Worm (Caenorhabditis elegans) whole organism, young adult: ENCODE data around the gene C33G3.5.

Experiments used
- B0019.2 ChIP-seq: fragments of 200-800 bp; sonication (Bioruptor generic); conservative IDR thresholded peaks from 2 replicates; pipeline ENCODE4 v1.3.6; 2022; ENCODE audit warnings: missing genetic modification reagents, missing genetic modification characterization, missing compliant biosample characterization
- B0261.1 ChIP-seq: sonication (generic microtip); optimal IDR thresholded peaks from 2 replicates; lab custom pipeline; 2016; ENCODE audit warnings: mild to moderate bottlenecking, missing genetic modification characterization, moderate library complexity, missing compliant biosample characterization
- C17E4.6 ChIP-seq: fragments of 200-800 bp; sonication (Bioruptor generic); IDR thresholded peaks from 2 replicates; pipeline ENCODE4 v1.3.6; 2022; ENCODE audit warnings: missing genetic modification reagents, missing genetic modification characterization, missing compliant biosample characterization
- D2030.7 ChIP-seq: fragments of 200-800 bp; sonication (Bioruptor generic); IDR thresholded peaks from 2 replicates; pipeline ENCODE4 v1.3.6; 2022; ENCODE audit warnings: missing genetic modification reagents, missing genetic modification characterization, missing compliant biosample characterization
- F23B12.7 ChIP-seq: sonication (generic microtip); optimal IDR thresholded peaks from 2 replicates; lab custom pipeline; 2017; ENCODE audit warnings: missing genetic modification characterization, mild to moderate bottlenecking, missing compliant biosample characterization, antibody characterized with exemption, moderate library complexity; ENCODE audit not compliant: insufficient read depth
- F33H1.4 ChIP-seq: fragments of 200-800 bp; sonication (Bioruptor generic); IDR thresholded peaks from 2 replicates; pipeline ENCODE4 v1.3.6; 2022; ENCODE audit warnings: missing genetic modification reagents, missing genetic modification characterization, missing compliant biosample characterization
- F39B2.1 ChIP-seq: fragments of 200-800 bp; sonication (Bioruptor generic); IDR thresholded peaks from 2 replicates; pipeline ENCODE4 v1.3.6; 2022; ENCODE audit warnings: missing genetic modification reagents, missing genetic modification characterization, missing compliant biosample characterization
- F49E8.2 ChIP-seq: sonication (generic microtip); optimal IDR thresholded peaks from 3 replicates; lab custom pipeline; 2017; ENCODE audit warnings: missing genetic modification characterization, mild to moderate bottlenecking, missing compliant biosample characterization, antibody characterized with exemption, moderate library complexity; ENCODE audit not compliant: insufficient read depth
- F57A8.1 ChIP-seq: fragments of 200-800 bp; sonication (Bioruptor generic); optimal IDR thresholded peaks from 2 replicates; lab custom pipeline; 2018; ENCODE audit warnings: mild to moderate bottlenecking, missing genetic modification characterization, moderate library complexity, missing compliant biosample characterization
- F57C9.4 ChIP-seq: sonication (generic microtip); optimal IDR thresholded peaks from 2 replicates; lab custom pipeline; 2017; ENCODE audit warnings: mild to moderate bottlenecking, missing genetic modification characterization, missing compliant biosample characterization
- K12H6.12 ChIP-seq: fragments of 200-800 bp; sonication (Bioruptor generic); optimal IDR thresholded peaks from 2 replicates; lab custom pipeline; 2018; ENCODE audit warnings: mild to moderate bottlenecking, missing genetic modification characterization, missing compliant biosample characterization
- Y53G8AR.9 ChIP-seq: fragments of 200-800 bp; sonication (Bioruptor generic); conservative IDR thresholded peaks from 2 replicates; pipeline ENCODE4 v1.3.6; 2022; ENCODE audit warnings: missing genetic modification reagents, missing genetic modification characterization, missing compliant biosample characterization
- Y95B8A.8 ChIP-seq: fragments of 200-800 bp; sonication (Bioruptor generic); IDR thresholded peaks from 2 replicates; pipeline ENCODE4 v1.3.6; 2022; ENCODE audit warnings: missing genetic modification reagents, missing genetic modification characterization, missing compliant biosample characterization
- akir-1 ChIP-seq: fragments of 200-800 bp; sonication (Bioruptor generic); optimal IDR thresholded peaks from 2 replicates; lab custom pipeline; 2018; ENCODE audit warnings: mild to moderate bottlenecking, missing genetic modification characterization, moderate library complexity, missing compliant biosample characterization
- bed-1 ChIP-seq: fragments of 200-800 bp; sonication (Bioruptor generic); IDR thresholded peaks from 2 replicates; pipeline ENCODE4 v1.3.6; 2022; ENCODE audit warnings: missing genetic modification reagents, missing genetic modification characterization, missing compliant biosample characterization
- ccch-3 ChIP-seq: fragments of 200-800 bp; sonication (Bioruptor generic); optimal IDR thresholded peaks from 2 replicates; lab custom pipeline; 2018; ENCODE audit warnings: mild to moderate bottlenecking, missing genetic modification characterization, missing compliant biosample characterization
- cebp-2 ChIP-seq: fragments of 200-800 bp; sonication (Bioruptor generic); IDR thresholded peaks from 2 replicates; pipeline ENCODE4 v1.3.6; 2022; ENCODE audit warnings: missing genetic modification characterization, missing compliant biosample characterization
- ceh-100 ChIP-seq: fragments of 200-800 bp; sonication (Bioruptor generic); IDR thresholded peaks from 2 replicates; pipeline ENCODE4 v1.3.6; 2022; ENCODE audit warnings: missing genetic modification reagents, missing genetic modification characterization, missing compliant biosample characterization
- ceh-27 ChIP-seq: fragments of 200-800 bp; sonication (Bioruptor generic); optimal IDR thresholded peaks from 2 replicates; lab custom pipeline; 2018; ENCODE audit warnings: mild to moderate bottlenecking, missing genetic modification characterization, moderate library complexity, missing compliant biosample characterization
- die-1 ChIP-seq: sonication (generic microtip); optimal IDR thresholded peaks from 2 replicates; lab custom pipeline; 2016; ENCODE audit warnings: missing genotype, mild to moderate bottlenecking, missing genetic modification characterization, missing compliant biosample characterization
- dox-1 ChIP-seq: fragments of 200-800 bp; sonication (Bioruptor generic); IDR thresholded peaks from 2 replicates; pipeline ENCODE4 v1.3.6; 2022; ENCODE audit warnings: missing genetic modification reagents, missing genetic modification characterization, missing compliant biosample characterization
- efl-1 ChIP-seq: fragments of 150-350 bp; optimal IDR thresholded peaks from 2 replicates; lab custom pipeline; 2014; ENCODE audit warnings: missing biosample characterization, missing genetic modification reagents, missing genetic modification characterization
- egl-18 ChIP-seq: fragments of 200-800 bp; sonication (Bioruptor generic); IDR thresholded peaks from 2 replicates; pipeline ENCODE4 v1.3.6; 2022; ENCODE audit warnings: missing genetic modification reagents, missing genetic modification characterization, missing compliant biosample characterization
- ekl-4 ChIP-seq: fragments of 200-800 bp; sonication (Bioruptor generic); IDR thresholded peaks from 2 replicates; pipeline ENCODE4 v1.3.6; 2022; ENCODE audit warnings: missing genetic modification reagents, missing genetic modification characterization, missing compliant biosample characterization
- gei-17 ChIP-seq: fragments of 200-800 bp; sonication (Bioruptor generic); optimal IDR thresholded peaks from 2 replicates; lab custom pipeline; 2018; ENCODE audit warnings: mild to moderate bottlenecking, missing genetic modification characterization, missing compliant biosample characterization
- hmg-1.2 ChIP-seq: fragments of 200-800 bp; sonication (Bioruptor generic); IDR thresholded peaks from 2 replicates; pipeline ENCODE4 v1.3.6; 2022; ENCODE audit warnings: missing genetic modification reagents, missing genetic modification characterization, missing compliant biosample characterization
- let-526 ChIP-seq: fragments of 200-800 bp; sonication (Bioruptor generic); IDR thresholded peaks from 2 replicates; pipeline ENCODE4 v1.3.6; 2022; ENCODE audit warnings: missing genetic modification reagents, missing genetic modification characterization, missing compliant biosample characterization
- lin-54 ChIP-seq: fragments of 200-800 bp; sonication (Bioruptor generic); optimal IDR thresholded peaks from 2 replicates; lab custom pipeline; 2018; ENCODE audit warnings: mild to moderate bottlenecking, missing genetic modification characterization, missing compliant biosample characterization
- madf-8 ChIP-seq: fragments of 200-800 bp; sonication (Bioruptor generic); conservative IDR thresholded peaks from 2 replicates; pipeline ENCODE4 v1.3.6; 2022; ENCODE audit warnings: missing genetic modification reagents, missing genetic modification characterization, missing compliant biosample characterization
- mcd-1 ChIP-seq: fragments of 200-800 bp; sonication (Bioruptor generic); IDR thresholded peaks from 2 replicates; pipeline ENCODE4 v1.3.6; 2022; ENCODE audit warnings: missing genetic modification reagents, missing genetic modification characterization, missing compliant biosample characterization
- mes-4 ChIP-seq: sonication (generic microtip); optimal IDR thresholded peaks from 2 replicates; lab custom pipeline; 2016; ENCODE audit warnings: missing genotype, missing genetic modification characterization, missing compliant biosample characterization
- mxl-1 ChIP-seq: sonication (generic microtip); optimal IDR thresholded peaks from 2 replicates; lab custom pipeline; 2016; ENCODE audit warnings: missing genetic modification characterization, missing compliant biosample characterization
- nfya-1 ChIP-seq: sonication (generic microtip); optimal IDR thresholded peaks from 2 replicates; lab custom pipeline; 2017; ENCODE audit warnings: antibody characterized with exemption, missing compliant biosample characterization, missing genetic modification characterization, borderline replicate concordance; ENCODE audit not compliant: insufficient read depth
- nfya-2 ChIP-seq: fragments of 200-800 bp; sonication (Bioruptor generic); IDR thresholded peaks from 2 replicates; pipeline ENCODE4 v1.3.6; 2022; ENCODE audit warnings: missing genetic modification reagents, missing genetic modification characterization, missing compliant biosample characterization
- nfyb-1 ChIP-seq: fragments of 200-800 bp; sonication (Bioruptor generic); IDR thresholded peaks from 2 replicates; pipeline ENCODE4 v1.3.6; 2022; ENCODE audit warnings: missing genetic modification reagents, missing genetic modification characterization, missing compliant biosample characterization
- nhr-179 ChIP-seq: sonication (generic microtip); optimal IDR thresholded peaks from 2 replicates; lab custom pipeline; 2016; ENCODE audit warnings: mild to moderate bottlenecking, missing genetic modification characterization, missing compliant biosample characterization
- nhr-80 ChIP-seq: sonication (generic microtip); optimal IDR thresholded peaks from 2 replicates; lab custom pipeline; 2016; ENCODE audit warnings: missing genetic modification characterization, missing compliant biosample characterization
- repo-1 ChIP-seq: sonication (generic microtip); optimal IDR thresholded peaks from 2 replicates; lab custom pipeline; 2017; ENCODE audit warnings: mild to moderate bottlenecking, missing genetic modification characterization, missing compliant biosample characterization
- snpc-1.3 ChIP-seq: sonication (generic microtip); optimal IDR thresholded peaks from 2 replicates; lab custom pipeline; 2017; ENCODE audit warnings: missing genetic modification characterization, mild to moderate bottlenecking, missing compliant biosample characterization, antibody characterized with exemption, moderate library complexity, missing genotype, missing genetic modification reagents; ENCODE audit not compliant: insufficient read depth
- snpc-4 ChIP-seq, 5 experiments: fragments of 150-350 bp in 1 of 5; sonication (generic microtip) in 4 of 5; optimal IDR thresholded peaks; 2 replicates each; lab custom pipeline; 2014 to 2018; ENCODE audit warnings: missing genetic modification characterization in 5 of 5, missing biosample characterization in 3 of 5, antibody characterized with exemption in 2 of 5, mild to moderate bottlenecking in 2 of 5, missing compliant biosample characterization in 2 of 5, missing genotype in 2 of 5, moderate library complexity in 2 of 5, missing genetic modification reagents in 1 of 5
- somi-1 ChIP-seq: fragments of 200-800 bp; sonication (Bioruptor generic); optimal IDR thresholded peaks from 2 replicates; lab custom pipeline; 2018; ENCODE audit warnings: mild to moderate bottlenecking, missing genetic modification characterization, missing compliant biosample characterization
- tbp1 ChIP-seq: fragments of 200-800 bp; sonication (Bioruptor generic); optimal IDR thresholded peaks from 2 replicates; lab custom pipeline; 2018; ENCODE audit warnings: mild to moderate bottlenecking, missing genetic modification characterization, missing compliant biosample characterization
- tbx-9 ChIP-seq: sonication (generic microtip); optimal IDR thresholded peaks from 2 replicates; lab custom pipeline; 2016; ENCODE audit warnings: borderline replicate concordance, missing genetic modification characterization, inconsistent platforms, missing compliant biosample characterization
- zim-3 ChIP-seq: sonication (generic microtip); optimal IDR thresholded peaks from 2 replicates; lab custom pipeline; 2017; ENCODE audit warnings: mild to moderate bottlenecking, missing genetic modification characterization, moderate library complexity, missing compliant biosample characterization
- ztf-22 ChIP-seq: fragments of 200-800 bp; sonication (Bioruptor generic); optimal IDR thresholded peaks from 2 replicates; lab custom pipeline; 2018; ENCODE audit warnings: mild to moderate bottlenecking, missing genetic modification characterization, moderate library complexity, missing compliant biosample characterization
- ztf-25 ChIP-seq: fragments of 200-800 bp; sonication (Bioruptor generic); IDR thresholded peaks from 2 replicates; pipeline ENCODE4 v1.3.6; 2022; ENCODE audit warnings: missing genetic modification reagents, missing genetic modification characterization, missing compliant biosample characterization
- ztf-3 ChIP-seq: fragments of 200-800 bp; sonication (Bioruptor generic); optimal IDR thresholded peaks from 2 replicates; lab custom pipeline; 2018; ENCODE audit warnings: mild to moderate bottlenecking, missing genetic modification characterization, missing compliant biosample characterization

The C33G3.5 gene

ce11 chrX:14063830-14064229 lies 14.6 kb downstream of the C33G3.5 start:
- TF ChIP-seq F39B2.1 (GFP tag; lab: Robert Waterston, UW) (peak; percentile 62; the same call in 1 of the 2 replicates), die-1 (peak; percentile 97), ceh-100 (GFP tag; lab: Robert Waterston, UW) (peak; percentile 82), lin-54 (peak; percentile 74), ccch-3 (GFP tag; lab: Kevin White, UChicago) (peak; percentile 65), ekl-4 (GFP tag; lab: Robert Waterston, UW) (peak; percentile 87), zim-3 (tag; lab: Kevin White, UChicago) (peak; percentile 88), nhr-80 (peak; percentile 71), F57A8.1 (peak; percentile 38), nfya-1 (tag; lab: Kevin White, UChicago) (no peak), ztf-3 (peak; percentile 61), repo-1 (tag; lab: Kevin White, UChicago) (peak; percentile 61), B0261.1 (tag; lab: Kevin White, UChicago) (peak; percentile 99), D2030.7 (GFP tag; lab: Robert Waterston, UW) (peak; percentile 83), F49E8.2 (tag; lab: Kevin White, UChicago) (peak; percentile 30), Y53G8AR.9 (GFP tag; lab: Robert Waterston, UW) (peak; percentile 79), ztf-22 (GFP tag; lab: Kevin White, UChicago) (peak; percentile 85), nfya-2 (GFP tag; lab: Robert Waterston, UW) (no peak), F57C9.4 (peak; percentile 23), dox-1 (GFP tag; lab: Robert Waterston, UW) (peak; percentile 92), nhr-179 (peak; percentile 41), ceh-27 (GFP tag; lab: Kevin White, UChicago) (peak; percentile 84), C17E4.6 (GFP tag; lab: Robert Waterston, UW) (no peak; the same call in 1 of the 2 replicates), egl-18 (GFP tag; lab: Robert Waterston, UW) (peak; percentile 84), F33H1.4 (GFP tag; lab: Robert Waterston, UW) (no peak), ztf-25 (peak; percentile 98), tbx-9 (tag; lab: Kevin White, UChicago) (peak; percentile 84), madf-8 (GFP tag; lab: Robert Waterston, UW) (no peak), hmg-1.2 (GFP tag; lab: Robert Waterston, UW) (peak; percentile 91), cebp-2 (peak; percentile 92), somi-1 (GFP tag; lab: Kevin White, UChicago) (peak; percentile 90), efl-1 (no peak), Y95B8A.8 (peak; percentile 74; the same call in 1 of the 2 replicates), mcd-1 (no peak; the same call in none of the 2 replicates), let-526 (peak; percentile 94), nfyb-1 (GFP tag; lab: Robert Waterston, UW) (peak; percentile 93), F23B12.7 (peak; percentile 87), bed-1 (GFP tag; lab: Robert Waterston, UW) (0 out of 2 replicates have a peak, but pooled peaks have one; percentile 53), gei-17 (GFP tag; lab: Kevin White, UChicago) (peak; percentile 75), K12H6.12 (tag; lab: Kevin White, UChicago) (peak; percentile 90), mes-4 (tag; lab: Kevin White, UChicago) (peak; percentile 73), snpc-1.3 (tag; lab: Kevin White, UChicago) (peak; percentile 92), tbp1 (GFP tag; lab: Kevin White, UChicago) (peak; percentile 98), akir-1 (GFP tag; lab: Kevin White, UChicago) (no peak), snpc-4 (GFP tag; optimal IDR thresholded peaks at IDR 0.05; lab: Kevin White, UChicago) (peak; percentile 84), snpc-4 (tag; optimal IDR thresholded peaks at IDR 0.05; lab: Kevin White, UChicago) (peak; percentile 66 to 88 (median 84)), mxl-1 (peak; percentile 96), B0019.2 (GFP tag; lab: Robert Waterston, UW) (peak; percentile 58; the same call in 1 of the 2 replicates)
